Worm (Caenorhabditis elegans): ENCODE measurements around the gene K08A2.2.

DNA sequence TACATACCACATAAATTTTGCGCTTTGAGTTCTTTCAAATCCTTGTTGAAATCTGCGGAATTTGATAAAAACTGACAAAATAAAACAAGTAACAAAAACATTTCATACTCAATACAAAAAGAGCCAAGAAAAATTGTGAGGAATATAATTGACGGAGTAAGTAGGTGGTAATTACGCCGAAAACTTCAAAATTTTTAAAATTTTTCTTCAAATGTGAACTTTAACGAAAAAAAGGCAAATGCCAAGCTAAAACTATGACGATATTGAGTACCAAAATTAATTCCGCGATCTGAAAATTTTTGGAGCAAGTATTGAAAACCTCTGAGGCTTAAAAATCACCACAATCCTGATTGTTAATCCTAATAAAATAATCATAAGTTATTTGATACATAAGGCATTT is 38.8 kb upstream of the K08A2.2 start, which contains the start of gene irld-51:
- TF ChIP-seq unc-55 (GFP tag; optimal IDR thresholded peaks at IDR 0.05) (no peak), T23F11.4 (GFP tag; optimal IDR thresholded peaks at IDR 0.05) (no peak), zip-5 (tag; optimal IDR thresholded peaks at IDR 0.05) (no peak), elt-2 (tag; optimal IDR thresholded peaks at IDR 0.05) (no peak), fkh-6 (tag; optimal IDR thresholded peaks at IDR 0.05) (no peak), che-1 (tag; optimal IDR thresholded peaks at IDR 0.05) (no peak), hlh-8 (tag; optimal IDR thresholded peaks at IDR 0.05) (no peak), nhr-232 (tag; optimal IDR thresholded peaks at IDR 0.05) (no peak), ttx-3 (tag; optimal IDR thresholded peaks at IDR 0.05) (no peak), sox-4 (tag; optimal IDR thresholded peaks at IDR 0.05) (no peak)
